Worm (Caenorhabditis elegans): ENCODE data around the gene D2023.4.

Gene D2023.4

DNA sequence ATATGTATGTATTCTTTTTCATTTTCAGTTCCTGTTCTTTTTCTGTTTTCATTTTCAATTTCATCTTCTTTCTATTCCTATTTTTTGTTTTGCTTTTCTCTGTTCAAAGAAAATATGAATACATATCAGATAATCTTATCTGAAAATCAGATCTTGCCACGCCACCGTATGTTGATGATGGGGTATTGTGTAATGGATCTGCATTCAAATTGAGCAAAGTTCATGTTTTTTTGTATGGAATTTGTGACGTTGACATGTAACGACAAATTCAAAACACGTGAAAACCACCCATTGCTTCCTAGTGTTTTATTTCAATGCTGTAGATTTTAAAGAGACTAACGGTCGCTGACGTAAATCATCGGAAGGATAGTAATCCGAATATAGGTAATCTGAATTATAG is 32.7 kb upstream of the D2023.4 start:
- TF ChIP-seq mab-5 (tag; optimal IDR thresholded peaks at IDR 0.05) = no peak
- TF ChIP-seq sma-9 (GFP tag; optimal IDR thresholded peaks at IDR 0.05) = peak; percentile 29
- no peak for TF ChIP-seq sma-9 (tag; optimal IDR thresholded peaks at IDR 0.05)
- TF ChIP-seq nhr-23 (tag; optimal IDR thresholded peaks at IDR 0.05) = no peak

DNA sequence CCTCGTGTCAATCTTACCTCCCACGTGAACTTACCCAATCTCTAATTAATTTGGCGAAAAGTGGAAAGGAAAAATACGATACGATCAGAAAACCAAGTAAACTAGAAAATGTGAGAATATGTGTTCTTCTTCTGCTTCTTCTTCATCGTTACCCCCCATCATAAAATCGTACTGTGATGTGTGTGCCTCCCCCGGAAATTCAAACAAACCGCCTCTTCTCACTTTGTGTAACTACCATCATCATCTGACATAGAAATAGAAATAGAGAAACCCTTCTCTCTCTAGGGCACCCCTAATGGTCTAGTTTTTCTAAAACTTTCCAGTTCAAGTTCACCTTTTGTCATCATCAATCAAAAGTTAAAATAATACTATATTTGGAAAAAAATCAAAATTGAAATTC is 32.2 kb upstream of the D2023.4 start:
- TF ChIP-seq crh-2 (tag; optimal IDR thresholded peaks at IDR 0.05) (no peak), sma-9 (GFP tag; optimal IDR thresholded peaks at IDR 0.05) (peak; percentile 43), sma-9 (tag; optimal IDR thresholded peaks at IDR 0.05) (no peak), ztf-11 (tag; optimal IDR thresholded peaks at IDR 0.05) (no peak), ztf-4 (tag; optimal IDR thresholded peaks at IDR 0.05) (no peak), nhr-25 (tag; optimal IDR thresholded peaks at IDR 0.05) (peak; percentile 77), fos-1 (tag; optimal IDR thresholded peaks at IDR 0.05) (no peak), nhr-12 (tag; optimal IDR thresholded peaks at IDR 0.05) (no peak), ceh-16 (tag; optimal IDR thresholded peaks at IDR 0.05) (no peak), gmeb-1 (tag; optimal IDR thresholded peaks at IDR 0.05) (no peak), elt-1 (tag; optimal IDR thresholded peaks at IDR 0.05) (no peak)

DNA sequence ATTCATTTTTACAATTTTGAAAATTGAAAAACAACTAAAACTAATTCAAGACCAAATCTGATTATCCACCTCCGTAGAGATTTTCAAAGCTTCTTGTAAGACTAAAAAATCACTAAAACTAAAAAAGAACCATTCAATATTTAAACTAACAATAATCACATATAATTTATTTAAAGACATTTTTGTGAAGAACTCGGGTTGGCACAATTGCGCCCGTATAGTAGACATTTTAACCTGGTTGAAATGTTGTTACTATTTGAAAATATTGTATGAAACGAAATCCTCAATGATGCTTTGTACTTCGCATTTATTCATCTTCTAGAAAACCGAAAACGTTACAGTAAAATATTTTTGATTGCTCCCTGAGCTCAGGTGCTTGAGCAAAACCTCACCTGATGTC is 30.5 kb upstream of the D2023.4 start:
- TF ChIP-seq lin-11 (tag; optimal IDR thresholded peaks at IDR 0.05) (no peak), dmd-4 (tag; optimal IDR thresholded peaks at IDR 0.05) (no peak), lin-39 (tag; optimal IDR thresholded peaks at IDR 0.05) (no peak), blmp-1 (tag; optimal IDR thresholded peaks at IDR 0.05; ENCODE audit: insufficient read depth) (no peak), nhr-129 (tag; optimal IDR thresholded peaks at IDR 0.05) (no peak), nhr-21 (tag; optimal IDR thresholded peaks at IDR 0.05) (no peak), ztf-11 (tag; optimal IDR thresholded peaks at IDR 0.05) (no peak), lin-13 (GFP tag; optimal IDR thresholded peaks at IDR 0.05) (no peak), sma-3 (GFP tag; optimal IDR thresholded peaks at IDR 0.05) (no peak), nhr-10 (tag; optimal IDR thresholded peaks at IDR 0.05) (no peak), skn-1 (tag; optimal IDR thresholded peaks at IDR 0.05) (no peak), ceh-16 (tag; optimal IDR thresholded peaks at IDR 0.05) (no peak)

DNA sequence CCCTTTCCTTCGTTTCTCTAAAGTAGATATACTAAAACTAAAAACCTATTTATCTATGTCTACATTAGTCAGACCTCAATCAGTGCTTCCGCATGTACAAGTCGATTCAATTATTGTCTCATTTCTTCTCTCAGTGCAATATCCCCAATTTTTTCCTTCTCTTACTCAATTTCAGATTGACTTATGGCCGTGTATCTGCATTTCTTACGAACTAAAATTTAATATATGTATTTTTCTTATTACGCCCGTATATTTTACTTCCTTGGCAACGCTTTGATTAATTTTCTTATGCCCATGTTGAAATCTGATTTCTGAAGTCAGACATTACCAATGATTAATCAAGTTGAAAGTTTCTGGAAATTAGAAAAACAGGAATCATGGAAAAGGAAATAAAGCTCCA is 29.3 kb upstream of the D2023.4 start:
- TF ChIP-seq ztf-4 (tag; optimal IDR thresholded peaks at IDR 0.05) (no peak), elt-1 (tag; optimal IDR thresholded peaks at IDR 0.05) (no peak), nhr-21 (tag; optimal IDR thresholded peaks at IDR 0.05) (peak; percentile 50), lsy-2 (tag; optimal IDR thresholded peaks at IDR 0.05) (peak in 1 of 2 experiments; percentile 50), dmd-4 (tag; optimal IDR thresholded peaks at IDR 0.05) (peak; percentile 15)

DNA sequence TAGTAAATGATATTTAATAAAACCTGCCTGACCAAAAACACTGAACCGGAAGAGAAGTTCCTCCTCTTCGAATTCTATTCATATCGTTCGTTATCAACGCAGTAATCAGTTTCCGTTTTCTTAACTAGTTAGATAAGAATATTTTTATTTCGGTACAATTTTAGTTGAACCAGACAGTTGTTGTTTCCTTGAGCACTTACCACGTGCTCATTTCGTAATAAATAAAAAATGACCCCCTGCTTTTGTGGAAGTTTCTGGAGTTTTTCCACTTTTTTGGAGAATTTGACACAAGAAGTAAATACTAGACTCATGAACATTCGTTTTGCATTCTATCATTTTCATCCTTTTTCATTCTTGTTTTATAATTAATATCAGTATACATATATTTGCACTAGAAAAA is 28.2 kb upstream of the D2023.4 start:
- TF ChIP-seq ztf-4 (tag; optimal IDR thresholded peaks at IDR 0.05) (no peak), unc-55 (GFP tag; optimal IDR thresholded peaks at IDR 0.05) (peak; percentile 25)

DNA sequence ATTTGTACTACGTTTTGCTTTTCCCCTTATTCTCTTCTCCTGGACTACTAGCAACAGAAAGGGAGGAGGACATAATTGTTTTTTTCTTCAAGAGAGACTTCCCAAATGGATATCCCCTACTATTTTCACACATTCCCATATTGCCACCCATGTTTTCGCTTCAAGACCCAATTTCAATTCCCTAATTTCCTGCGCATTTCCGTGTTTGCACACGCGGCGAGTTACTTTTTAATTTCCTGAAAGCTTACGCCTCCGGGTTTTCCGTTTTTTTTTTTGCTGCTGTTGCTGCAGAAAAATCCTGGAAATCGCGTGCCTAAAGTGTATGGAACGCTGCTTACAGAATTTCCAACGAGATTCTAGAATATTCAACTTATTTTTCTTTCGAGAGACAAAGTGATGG is 26.7 kb upstream of the D2023.4 start:
- TF ChIP-seq unc-55 (GFP tag; optimal IDR thresholded peaks at IDR 0.05) (peak; percentile 21), gmeb-1 (tag; optimal IDR thresholded peaks at IDR 0.05) (no peak)

DNA sequence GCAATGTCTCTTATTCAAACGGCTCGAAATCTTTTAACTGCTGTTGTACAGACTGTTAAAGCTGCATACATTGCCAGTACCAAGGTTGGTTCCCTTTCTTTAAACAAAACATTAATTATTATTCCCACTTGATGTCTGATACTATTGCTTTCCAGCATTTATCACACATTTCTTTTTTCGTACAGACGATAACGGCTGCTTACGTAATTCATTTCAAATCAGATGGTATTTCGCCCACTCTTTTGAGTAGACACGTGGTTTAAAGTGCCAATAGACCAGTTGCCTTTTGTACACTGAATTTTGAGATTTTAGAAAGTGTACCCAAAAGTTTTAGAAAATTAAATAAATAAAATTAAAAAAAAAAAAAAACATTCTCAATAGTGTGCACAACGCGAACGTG is 23.8 kb upstream of the D2023.4 start:
- TF ChIP-seq sma-3 (GFP tag; optimal IDR thresholded peaks at IDR 0.05) = no peak
- TF ChIP-seq nhr-129 (tag; optimal IDR thresholded peaks at IDR 0.05) = no peak
- peak; percentile 49 for TF ChIP-seq sma-9 (GFP tag; optimal IDR thresholded peaks at IDR 0.05)
- no peak for TF ChIP-seq sma-9 (tag; optimal IDR thresholded peaks at IDR 0.05)
- TF ChIP-seq crh-2 (tag; optimal IDR thresholded peaks at IDR 0.05) = peak; percentile 8
- peak; percentile 57 for TF ChIP-seq fos-1 (tag; optimal IDR thresholded peaks at IDR 0.05)

DNA sequence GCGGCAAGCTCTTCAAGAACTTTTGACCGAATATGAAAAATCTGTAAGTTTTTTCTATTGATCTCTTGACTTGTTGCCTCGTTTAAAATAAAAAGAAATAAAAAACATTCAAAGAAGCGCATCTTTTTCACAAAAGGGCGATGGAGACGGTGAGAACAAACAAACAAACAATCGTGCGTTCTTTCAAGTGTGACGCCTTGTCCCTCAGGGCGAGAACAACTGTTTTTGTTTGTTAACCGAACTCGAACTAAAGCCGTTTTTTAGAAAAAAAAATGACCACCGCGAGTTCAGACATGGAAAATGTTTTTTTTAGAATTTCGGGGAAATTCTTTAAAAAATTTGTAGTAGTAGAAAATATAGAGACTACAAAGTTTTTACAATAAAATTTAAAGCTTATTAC is 21.4 kb upstream of the D2023.4 start:
- TF ChIP-seq lin-11 (tag; optimal IDR thresholded peaks at IDR 0.05) (no peak), lsy-2 (tag; optimal IDR thresholded peaks at IDR 0.05) (no peak), ztf-11 (tag; optimal IDR thresholded peaks at IDR 0.05) (no peak), zag-1 (tag; optimal IDR thresholded peaks at IDR 0.05) (no peak), lin-13 (GFP tag; optimal IDR thresholded peaks at IDR 0.05) (no peak), mdl-1 (tag; optimal IDR thresholded peaks at IDR 0.05) (no peak), aly-2 (tag; optimal IDR thresholded peaks at IDR 0.05) (no peak), nhr-6 (tag; optimal IDR thresholded peaks at IDR 0.05) (no peak), ztf-1 (GFP tag; conservative IDR thresholded peaks at IDR 0.05) (no peak), fos-1 (tag; optimal IDR thresholded peaks at IDR 0.05) (no peak), mab-5 (tag; optimal IDR thresholded peaks at IDR 0.05) (no peak), nhr-12 (tag; optimal IDR thresholded peaks at IDR 0.05) (no peak), egl-27 (tag; optimal IDR thresholded peaks at IDR 0.05) (no peak), C34F6.9 (tag; optimal IDR thresholded peaks at IDR 0.05) (no peak), crh-2 (tag; optimal IDR thresholded peaks at IDR 0.05) (no peak), nhr-237 (tag; optimal IDR thresholded peaks at IDR 0.05) (no peak), skn-1 (tag; optimal IDR thresholded peaks at IDR 0.05) (no peak), unc-62 (GFP tag; optimal IDR thresholded peaks at IDR 0.05) (no peak), nhr-11 (tag; optimal IDR thresholded peaks at IDR 0.05) (no peak)
